Worm (Caenorhabditis elegans): ENCODE results near the gene snx-17.

The snx-17 gene

ce11 chrX:13164301-13164700, 42.2 kb upstream of the snx-17 start:
- TF ChIP-seq egl-13 (tag; optimal IDR thresholded peaks at IDR 0.05): no peak
- no peak for TF ChIP-seq F16B12.6 (tag; optimal IDR thresholded peaks at IDR 0.05)
- TF ChIP-seq alr-1 (tag; optimal IDR thresholded peaks at IDR 0.05; ENCODE audit: borderline replicate concordance): no peak
- no peak for TF ChIP-seq unc-62 (GFP tag; optimal IDR thresholded peaks at IDR 0.05)
- TF ChIP-seq ztf-4 (tag; optimal IDR thresholded peaks at IDR 0.05): no peak
- peak; percentile 8 for TF ChIP-seq nhr-47 (tag; optimal IDR thresholded peaks at IDR 0.05)
- peak; percentile 13 for TF ChIP-seq tbx-2 (tag; optimal IDR thresholded peaks at IDR 0.05)
- no peak for TF ChIP-seq nhr-11 (tag; optimal IDR thresholded peaks at IDR 0.05)
- peak in 1 of 3 experiments; percentile 2 for TF ChIP-seq dpl-1 (GFP tag; optimal IDR thresholded peaks at IDR 0.05)
- TF ChIP-seq ceh-88 (GFP tag; IDR thresholded peaks at IDR 0.05): no peak
- peak in 2 of 6 experiments; percentile 38 to 41 for TF ChIP-seq elt-3 (tag; optimal IDR thresholded peaks at IDR 0.05)
- peak; percentile 61 for TF ChIP-seq blmp-1 (tag; optimal IDR thresholded peaks at IDR 0.05)
- TF ChIP-seq nhr-20 (tag; optimal IDR thresholded peaks at IDR 0.05): peak; percentile 57
- TF ChIP-seq ceh-90 (tag; optimal IDR thresholded peaks at IDR 0.05): no peak
- TF ChIP-seq zag-1 (tag; optimal IDR thresholded peaks at IDR 0.05): no peak
- peak; percentile 70 for TF ChIP-seq lin-14 (GFP tag; optimal IDR thresholded peaks at IDR 0.05)
- TF ChIP-seq unc-98 (GFP tag; IDR thresholded peaks at IDR 0.05): no peak
- TF ChIP-seq ceh-82 (tag; optimal IDR thresholded peaks at IDR 0.05): peak in 1 of 3 experiments; percentile 13
- TF ChIP-seq C34B4.2 (tag; optimal IDR thresholded peaks at IDR 0.05): no peak
- TF ChIP-seq rnt-1 (tag; optimal IDR thresholded peaks at IDR 0.05): peak; percentile 13
- TF ChIP-seq lin-35 (GFP tag; optimal IDR thresholded peaks at IDR 0.05): peak in 1 of 2 experiments; percentile 57
- peak; percentile 41 for TF ChIP-seq nhr-90 (tag; optimal IDR thresholded peaks at IDR 0.05; ENCODE audit: poor library complexity)
- peak; percentile 92 for TF ChIP-seq nhr-85 (tag)
- TF ChIP-seq mdl-1 (tag; optimal IDR thresholded peaks at IDR 0.05): peak in 1 of 2 experiments; percentile 74
- no peak for TF ChIP-seq tlp-1 (tag; optimal IDR thresholded peaks at IDR 0.05)
- peak; percentile 45 for TF ChIP-seq nhr-71 (tag; optimal IDR thresholded peaks at IDR 0.05)
- peak; percentile 44 for TF ChIP-seq snu-23 (GFP tag; optimal IDR thresholded peaks at IDR 0.05)

ce11 chrX:13163185-13163584, 41.1 kb upstream of the snx-17 start:
- peak; percentile 83 for TF ChIP-seq elt-2 (tag; optimal IDR thresholded peaks at IDR 0.05)
- no peak for TF ChIP-seq mef-2 (tag; optimal IDR thresholded peaks at IDR 0.05)

ce11 chrX:13162351-13163038, 40.4 kb upstream of the snx-17 start:
- TF ChIP-seq lin-39 (tag; optimal IDR thresholded peaks at IDR 0.05) (no peak), pqm-1 (tag; optimal IDR thresholded peaks at IDR 0.05) (no peak), nhr-77 (tag; optimal IDR thresholded peaks at IDR 0.05) (peak; percentile 34), lin-14 (GFP tag; optimal IDR thresholded peaks at IDR 0.05) (peak; percentile 26), elt-2 (tag; optimal IDR thresholded peaks at IDR 0.05) (peak; percentile 32), aly-2 (tag; optimal IDR thresholded peaks at IDR 0.05) (no peak), zip-4 (GFP tag; optimal IDR thresholded peaks at IDR 0.05) (no peak), unc-30 (tag; optimal IDR thresholded peaks at IDR 0.05) (no peak), jun-1 (tag; optimal IDR thresholded peaks at IDR 0.05) (no peak), nhr-85 (tag) (peak; percentile 26), tlp-1 (tag; optimal IDR thresholded peaks at IDR 0.05) (no peak), lin-35 (GFP tag; optimal IDR thresholded peaks at IDR 0.05) (peak in 1 of 2 experiments; percentile 10), nhr-20 (tag; optimal IDR thresholded peaks at IDR 0.05) (peak; percentile 8), tbx-2 (tag; optimal IDR thresholded peaks at IDR 0.05) (peak; percentile 39), fkh-4 (tag; optimal IDR thresholded peaks at IDR 0.05; ENCODE audit: borderline replicate concordance) (no peak)

All from whole organism, L1 larva.